Worm (Caenorhabditis elegans): ENCODE measurements around the gene lin-39.

The lin-39 gene

DNA sequence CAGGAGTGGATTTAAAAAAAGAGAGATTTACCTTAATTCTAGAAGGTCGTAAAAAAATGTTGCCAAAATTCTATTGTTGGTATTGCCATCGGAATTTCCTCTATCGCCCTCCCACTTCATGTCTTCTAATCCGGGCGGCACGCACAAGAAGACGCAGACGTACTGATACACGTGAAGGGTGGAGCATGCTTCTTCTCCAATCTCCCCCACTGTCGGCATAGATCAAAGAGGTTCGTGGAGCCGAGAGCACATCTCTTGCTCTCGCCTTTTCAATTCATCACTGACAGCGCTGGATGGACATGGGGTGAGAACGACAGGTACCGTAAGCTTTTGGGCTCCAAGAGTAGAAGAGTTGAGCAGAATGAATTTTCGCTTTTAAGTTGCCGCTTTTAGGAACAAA, at the start of gene lin-39:
lin-39 (minus strand) TSS at position 74 of the 400 bp plus-strand sequence.
- TF ChIP-seq F37B4.10 (GFP tag; IDR thresholded peaks at IDR 0.05) (no peak), T26A5.8 (tag; optimal IDR thresholded peaks at IDR 0.05) (no peak), sdz-38 (tag; optimal IDR thresholded peaks at IDR 0.05) (no peak), him-1 (tag; optimal IDR thresholded peaks at IDR 0.05) (no peak), attf-3 (GFP tag; conservative IDR thresholded peaks at IDR 0.05) (no peak), F33H1.4 (GFP tag; IDR thresholded peaks at IDR 0.05) (no peak)

DNA sequence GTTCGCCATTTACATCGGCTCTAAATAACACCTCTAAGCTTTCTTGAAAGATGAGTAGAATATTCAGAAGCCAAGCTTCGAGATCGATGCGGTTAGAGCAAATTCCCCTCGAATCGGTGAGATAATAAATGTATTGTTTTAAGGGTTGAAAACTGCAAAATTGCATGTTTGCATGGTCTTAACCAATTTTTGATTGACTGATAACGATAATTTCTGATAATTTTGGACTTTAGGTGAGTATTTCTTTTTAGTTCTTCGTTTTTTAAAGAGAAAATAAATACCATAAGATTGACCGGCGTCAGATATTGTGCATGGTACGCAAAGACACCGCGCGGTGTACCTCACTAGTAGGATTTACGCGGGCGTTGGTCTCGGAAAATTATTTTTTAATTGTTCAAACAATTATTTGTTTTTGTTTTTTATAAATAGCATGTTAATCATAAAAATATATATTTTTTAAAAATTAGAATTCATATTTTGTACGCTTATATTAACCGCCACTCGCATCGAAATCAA, 47.8 kb upstream of the lin-39 start, which contains the start of gene cup-5:
cup-5 (plus strand) TSS at position 51 of the 516 bp plus-strand sequence.
- TF ChIP-seq ceh-91 (GFP tag; IDR thresholded peaks at IDR 0.05) (no peak), F57A8.1 (GFP tag; optimal IDR thresholded peaks at IDR 0.05) (no peak), attf-3 (GFP tag; conservative IDR thresholded peaks at IDR 0.05) (0 out of 2 replicates have a peak, but pooled peaks have one; percentile 27), B0336.3 (GFP tag; IDR thresholded peaks at IDR 0.05) (no peak), madf-6 (GFP tag; IDR thresholded peaks at IDR 0.05) (peak; percentile 73), snpc-1.3 (tag; optimal IDR thresholded peaks at IDR 0.05; ENCODE audit: insufficient read depth) (peak; percentile 29), nhr-179 (tag; optimal IDR thresholded peaks at IDR 0.05) (no peak), lag-1 (GFP tag; IDR thresholded peaks at IDR 0.05) (no peak), efl-1 (GFP tag; optimal IDR thresholded peaks at IDR 0.05) (peak; percentile 76), hmg-20 (GFP tag; IDR thresholded peaks at IDR 0.05) (no peak), bed-1 (GFP tag; IDR thresholded peaks at IDR 0.05) (no peak), ets-4 (GFP tag; optimal IDR thresholded peaks at IDR 0.05) (no peak), egl-18 (GFP tag; IDR thresholded peaks at IDR 0.05) (no peak), him-1 (tag; optimal IDR thresholded peaks at IDR 0.05) (no peak), attf-5 (GFP tag; optimal IDR thresholded peaks at IDR 0.05) (no peak), xnd-1 (tag; optimal IDR thresholded peaks at IDR 0.05) (no peak), egl-44 (GFP tag; IDR thresholded peaks at IDR 0.05) (no peak), unc-62 (GFP tag; optimal IDR thresholded peaks at IDR 0.05) (no peak), madf-10 (tag; optimal IDR thresholded peaks at IDR 0.05) (no peak), mel-28 (tag; optimal IDR thresholded peaks at IDR 0.05; ENCODE audit: borderline replicate concordance) (no peak), mes-4 (tag; optimal IDR thresholded peaks at IDR 0.05) (no peak), lin-35 (GFP tag; optimal IDR thresholded peaks at IDR 0.05) (no peak), nfyb-1 (GFP tag; IDR thresholded peaks at IDR 0.05) (no peak), snpc-1.1 (tag; optimal IDR thresholded peaks at IDR 0.05; ENCODE audit: insufficient read depth) (peak; percentile 35), rcor-1 (GFP tag; IDR thresholded peaks at IDR 0.05) (no peak), atf-7 (tag; optimal IDR thresholded peaks at IDR 0.05) (no peak), F37B4.10 (GFP tag; IDR thresholded peaks at IDR 0.05) (no peak), let-526 (GFP tag; IDR thresholded peaks at IDR 0.05) (no peak), ztf-25 (GFP tag; IDR thresholded peaks at IDR 0.05) (no peak), rpc-1 (optimal IDR thresholded peaks at IDR 0.05) (no peak), rpc-1 (tag; optimal IDR thresholded peaks at IDR 0.05) (no peak), die-1 (tag; optimal IDR thresholded peaks at IDR 0.05) (no peak), D2030.7 (GFP tag; IDR thresholded peaks at IDR 0.05) (peak; percentile 45; the same call in 1 of the 2 replicates), somi-1 (GFP tag; optimal IDR thresholded peaks at IDR 0.05) (no peak), F22D6.2 (tag; optimal IDR thresholded peaks at IDR 0.05) (no peak), B0019.2 (GFP tag; conservative IDR thresholded peaks at IDR 0.05) (no peak), nhr-80 (tag; optimal IDR thresholded peaks at IDR 0.05) (peak; percentile 47), attf-6 (GFP tag; IDR thresholded peaks at IDR 0.05) (no peak), nfya-1 (tag; optimal IDR thresholded peaks at IDR 0.05; ENCODE audit: borderline replicate concordance, insufficient read depth) (no peak), dpl-1 (GFP tag; optimal IDR thresholded peaks at IDR 0.05) (peak; percentile 37), nhr-90 (tag; optimal IDR thresholded peaks at IDR 0.05) (no peak), hsf-1 (GFP tag; IDR thresholded peaks at IDR 0.05) (no peak), F23B12.7 (tag; optimal IDR thresholded peaks at IDR 0.05; ENCODE audit: insufficient read depth) (peak; percentile 37), nhr-27 (tag; optimal IDR thresholded peaks at IDR 0.05) (no peak)
